Worm (Caenorhabditis elegans) whole organism, L4 larva: ENCODE data around the gene nhr-252.

Experiments
- R02D3.7 ChIP-seq: fragments of 150-350 bp; sonication (generic microtip); optimal IDR thresholded peaks from 3 replicates; lab custom pipeline; 2014; ENCODE audit warnings: missing biosample characterization, missing genetic modification characterization
- ama-1 ChIP-seq: fragments of 150-350 bp; optimal IDR thresholded peaks from 2 replicates; lab custom pipeline; 2014; ENCODE audit warnings: inconsistent platforms, mixed read lengths
- egl-27 ChIP-seq: sonication (generic microtip); optimal IDR thresholded peaks from 3 replicates; lab custom pipeline; 2017; ENCODE audit warnings: missing biosample characterization, missing genetic modification reagents, missing genetic modification characterization
- hif-1 ChIP-seq, 2 experiments: sonication (generic microtip); optimal IDR thresholded peaks; 2 replicates each; lab custom pipeline; 2016 to 2017; ENCODE audit warnings: missing compliant biosample characterization in 2 of 2, missing genetic modification characterization in 2 of 2, missing genetic modification reagents in 2 of 2, missing genotype in 2 of 2, mild to moderate bottlenecking in 1 of 2
- lim-7 ChIP-seq: fragments of 200-800 bp; sonication (Bioruptor generic); IDR thresholded peaks from 2 replicates; pipeline ENCODE4 v1.3.6; 2022; ENCODE audit warnings: missing genetic modification characterization, missing compliant biosample characterization
- nhr-11 ChIP-seq: fragments of 150-350 bp; optimal IDR thresholded peaks from 2 replicates; lab custom pipeline; 2014; ENCODE audit warnings: missing biosample characterization, missing genetic modification characterization
- pha-4 ChIP-seq, 2 experiments: fragments of 150-350 bp in 1 of 2; fragments of 200-800 bp in 1 of 2; sonication (Bioruptor generic) in 1 of 2; IDR thresholded peaks in 1 of 2; optimal IDR thresholded peaks in 1 of 2; 2 replicates each; pipeline versions ENCODE4 v1.3.6 to Lab custom; 2014 to 2022; ENCODE audit warnings: missing genetic modification characterization in 2 of 2, missing genetic modification reagents in 2 of 2, missing biosample characterization in 1 of 2, missing compliant biosample characterization in 1 of 2
- php-3 ChIP-seq: fragments of 200-800 bp; sonication (Bioruptor generic); IDR thresholded peaks from 2 replicates; pipeline ENCODE4 v1.3.6; 2022; ENCODE audit warnings: missing genetic modification reagents, missing genetic modification characterization, missing compliant biosample characterization
- pqm-1 ChIP-seq: sonication (generic microtip); optimal IDR thresholded peaks from 2 replicates; lab custom pipeline; 2017; ENCODE audit warnings: missing biosample characterization, missing genetic modification characterization
- unc-62 ChIP-seq, 3 experiments: fragments of 150-350 bp in 1 of 3; sonication (generic microtip); optimal IDR thresholded peaks in 2 of 3; peaks in 1 of 3; 1 replicate in 1 of 3; 2 replicates in 2 of 3; lab custom pipeline; 2014 to 2017; ENCODE audit warnings: missing biosample characterization in 3 of 3, missing genetic modification characterization in 3 of 3, missing genetic modification reagents in 3 of 3, missing genotype in 1 of 3

- TF ChIP-seq php-3 (GFP tag; lab: Robert Waterston, UW) = no peak
- no peak for TF ChIP-seq pha-4 (GFP tag; IDR thresholded peaks at IDR 0.05; lab: Robert Waterston, UW)
- no peak for TF ChIP-seq pha-4 (tag; optimal IDR thresholded peaks at IDR 0.05; lab: Kevin White, UChicago)
- TF ChIP-seq unc-62 (GFP tag; optimal IDR thresholded peaks at IDR 0.05 in 1 of 2; lab: Kevin White, UChicago) = no peak
- TF ChIP-seq unc-62 (tag; optimal IDR thresholded peaks at IDR 0.05; lab: Kevin White, UChicago) = no peak
- TF ChIP-seq egl-27 (tag; lab: Kevin White, UChicago) = no peak
- TF ChIP-seq pqm-1 (tag; lab: Kevin White, UChicago) = no peak
- TF ChIP-seq R02D3.7 = no peak
- TF ChIP-seq lim-7 (GFP tag; lab: Robert Waterston, UW) = no peak
- no peak for TF ChIP-seq nhr-11 (tag; lab: Kevin White, UChicago)
- TF ChIP-seq hif-1 (tag; optimal IDR thresholded peaks at IDR 0.05; lab: Kevin White, UChicago) = no peak
- no peak for TF ChIP-seq ama-1
These were observed at the start of gene nhr-252 for ce11 chrV:404210-404669.
